Fruit fly (Drosophila melanogaster): ENCODE data around the gene CG17930.

DNA sequence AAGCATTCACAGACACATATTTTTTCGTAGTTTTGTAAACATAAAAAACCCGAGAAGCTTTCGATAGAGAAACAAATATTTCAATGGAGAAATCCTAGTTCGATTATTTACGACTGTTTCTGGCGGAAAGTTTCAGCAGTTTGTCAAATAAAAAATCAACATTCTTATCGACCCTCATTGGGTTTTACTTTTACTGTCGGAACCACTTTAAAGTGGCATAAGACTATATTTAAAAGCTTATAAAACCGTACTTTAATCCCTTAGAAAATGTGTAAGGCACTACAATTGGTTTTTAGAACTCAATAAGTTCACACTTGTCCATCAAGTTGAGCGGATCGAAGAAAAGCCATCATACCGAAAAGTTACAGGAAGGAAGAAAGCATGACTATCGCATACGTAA lies 2.5 kb upstream of the CG17930 start, which contains the start of gene CG17929:
- TF ChIP-seq CG7045 (GFP tag; optimal IDR thresholded peaks at IDR 0.05) (no peak), Crg-1 (GFP tag; optimal IDR thresholded peaks at IDR 0.05) (no peak), kay (GFP tag; ENCODE audit: borderline replicate concordance) (peak; percentile 55), ovo (GFP tag; optimal IDR thresholded peaks at IDR 0.05) (no peak), CG5204 (GFP tag; optimal IDR thresholded peaks at IDR 0.05) (no peak), Mnt (GFP tag; optimal IDR thresholded peaks at IDR 0.05) (no peak), toe (GFP tag; optimal IDR thresholded peaks at IDR 0.05) (no peak)

Measured in whole organism, adult.